Worm (Caenorhabditis elegans): Measurements from ENCODE around the gene nhr-102.

The nhr-102 gene

DNA sequence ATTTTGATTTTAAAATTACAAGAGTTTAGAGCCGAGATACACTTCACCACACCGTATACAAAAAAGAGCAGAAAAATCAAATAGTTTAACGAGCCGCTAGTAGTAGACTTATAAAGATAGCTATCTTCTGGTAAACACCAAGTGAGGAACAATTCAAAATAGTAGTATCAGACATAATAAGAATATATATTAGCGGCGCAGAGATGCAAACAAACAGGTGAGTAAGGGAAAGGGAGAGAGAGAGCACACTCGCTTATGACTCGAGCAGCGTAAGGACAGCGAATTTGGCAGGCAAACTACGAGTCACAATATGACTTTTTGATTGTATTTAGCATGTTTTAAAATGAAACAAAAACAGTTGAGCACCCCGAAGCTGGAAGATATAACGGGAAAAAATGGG lies 15.1 kb upstream of the nhr-102 start:
- TF ChIP-seq unc-86 (tag; optimal IDR thresholded peaks at IDR 0.05): no peak
- TF ChIP-seq ceh-45 (GFP tag; IDR thresholded peaks at IDR 0.05): no peak
- TF ChIP-seq ceh-14 (tag; optimal IDR thresholded peaks at IDR 0.05): no peak
- no peak for TF ChIP-seq sdc-2 (tag; optimal IDR thresholded peaks at IDR 0.05)
- no peak for TF ChIP-seq zip-5 (tag; optimal IDR thresholded peaks at IDR 0.05)
- TF ChIP-seq ceh-9 (tag; optimal IDR thresholded peaks at IDR 0.05): no peak
- TF ChIP-seq C08G9.2 (tag; optimal IDR thresholded peaks at IDR 0.05): no peak
- TF ChIP-seq ama-1 (optimal IDR thresholded peaks at IDR 0.05): no peak
- TF ChIP-seq nhr-232 (tag; optimal IDR thresholded peaks at IDR 0.05): no peak
- TF ChIP-seq rnt-1 (tag; optimal IDR thresholded peaks at IDR 0.05): no peak
- TF ChIP-seq unc-3 (GFP tag; conservative IDR thresholded peaks at IDR 0.05): no peak
- no peak for TF ChIP-seq unc-3 (tag; optimal IDR thresholded peaks at IDR 0.05)
- no peak for TF ChIP-seq hlh-30 (tag; optimal IDR thresholded peaks at IDR 0.05; ENCODE audit: insufficient read depth)
- TF ChIP-seq npax-4 (tag; optimal IDR thresholded peaks at IDR 0.05): no peak
- no peak for TF ChIP-seq sox-4 (tag; optimal IDR thresholded peaks at IDR 0.05)
- no peak for TF ChIP-seq pha-4 (tag; optimal IDR thresholded peaks at IDR 0.05)
- TF ChIP-seq gmeb-2 (tag; optimal IDR thresholded peaks at IDR 0.05): no peak

DNA sequence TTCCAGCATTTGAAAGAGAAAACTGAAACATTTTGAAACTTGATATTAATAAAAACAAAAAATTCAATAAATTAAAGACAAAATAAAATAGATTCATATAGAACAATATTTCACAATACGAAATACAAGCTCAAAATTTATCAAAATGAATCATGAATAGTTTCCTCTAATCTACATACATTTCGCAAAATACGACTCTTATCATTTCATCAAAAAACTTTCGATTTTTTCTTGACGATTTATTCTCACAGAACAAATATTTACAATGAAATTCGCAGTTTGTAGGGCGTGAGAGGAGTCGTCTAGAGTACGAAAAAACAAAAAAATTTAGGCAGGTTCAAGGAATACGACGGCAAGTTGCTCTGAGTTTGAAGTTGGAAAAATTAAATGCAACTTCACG lies 13.9 kb upstream of the nhr-102 start:
- no peak for TF ChIP-seq ceh-31 (tag; optimal IDR thresholded peaks at IDR 0.05)
- TF ChIP-seq tbx-7 (tag; optimal IDR thresholded peaks at IDR 0.05): no peak
- no peak for TF ChIP-seq ceh-18 (tag; optimal IDR thresholded peaks at IDR 0.05)
- TF ChIP-seq ceh-30 (tag; optimal IDR thresholded peaks at IDR 0.05): no peak
- TF ChIP-seq lin-11 (tag; optimal IDR thresholded peaks at IDR 0.05): no peak
- no peak for TF ChIP-seq pros-1 (tag; optimal IDR thresholded peaks at IDR 0.05)
- TF ChIP-seq pat-9 (tag; optimal IDR thresholded peaks at IDR 0.05): no peak
- TF ChIP-seq pha-4 (tag; optimal IDR thresholded peaks at IDR 0.05): no peak
- TF ChIP-seq ztf-16 (tag; optimal IDR thresholded peaks at IDR 0.05): no peak
- TF ChIP-seq rnt-1 (tag; optimal IDR thresholded peaks at IDR 0.05): no peak
- TF ChIP-seq fkh-6 (tag; optimal IDR thresholded peaks at IDR 0.05): no peak
- TF ChIP-seq pha-2 (tag; optimal IDR thresholded peaks at IDR 0.05): no peak
- TF ChIP-seq F13H6.1 (tag; optimal IDR thresholded peaks at IDR 0.05): no peak
- no peak for TF ChIP-seq ceh-48 (tag; optimal IDR thresholded peaks at IDR 0.05)
- TF ChIP-seq nhr-11 (tag; optimal IDR thresholded peaks at IDR 0.05): no peak
- TF ChIP-seq dmd-4 (tag; optimal IDR thresholded peaks at IDR 0.05; ENCODE audit: borderline replicate concordance): no peak
- no peak for TF ChIP-seq elt-2 (tag; optimal IDR thresholded peaks at IDR 0.05)
- no peak for TF ChIP-seq ceh-14 (tag; optimal IDR thresholded peaks at IDR 0.05)
- TF ChIP-seq ama-1 (optimal IDR thresholded peaks at IDR 0.05): no peak

DNA sequence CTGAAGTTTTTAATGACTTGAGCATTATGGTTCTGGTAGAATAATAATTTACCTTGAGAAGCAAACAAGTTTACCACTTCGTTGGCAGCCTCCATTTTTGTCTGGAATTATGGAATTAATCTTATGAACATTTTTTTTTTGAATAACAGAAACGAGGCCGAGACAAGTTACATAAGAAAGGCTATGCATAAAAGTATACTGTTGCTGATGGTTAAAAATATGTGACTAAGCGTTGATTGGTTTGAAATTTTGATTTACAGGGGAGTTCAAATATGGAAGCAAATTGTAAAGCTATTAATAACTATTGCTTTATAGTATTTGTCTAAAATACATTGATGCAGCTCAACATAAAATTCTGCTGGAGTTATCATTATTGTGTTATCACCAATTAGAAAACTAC lies 12.5 kb upstream of the nhr-102 start, which contains the start of gene cgt-1:
Gene cgt-1, minus strand, starts transcription at position 101 of the 400 bp plus-strand sequence.
- TF ChIP-seq ceh-14 (tag; optimal IDR thresholded peaks at IDR 0.05): no peak
- no peak for TF ChIP-seq lin-11 (tag; optimal IDR thresholded peaks at IDR 0.05)
- TF ChIP-seq tbx-7 (tag; optimal IDR thresholded peaks at IDR 0.05): no peak
- no peak for TF ChIP-seq elt-2 (tag; optimal IDR thresholded peaks at IDR 0.05)
- TF ChIP-seq pat-9 (tag; optimal IDR thresholded peaks at IDR 0.05): no peak
- TF ChIP-seq ama-1 (optimal IDR thresholded peaks at IDR 0.05): no peak
- TF ChIP-seq fax-1 (tag; optimal IDR thresholded peaks at IDR 0.05): no peak
- TF ChIP-seq T23F11.4 (GFP tag; optimal IDR thresholded peaks at IDR 0.05): no peak
- no peak for TF ChIP-seq ttx-3 (tag; optimal IDR thresholded peaks at IDR 0.05)
- no peak for TF ChIP-seq ets-4 (tag; optimal IDR thresholded peaks at IDR 0.05)
- no peak for TF ChIP-seq npax-4 (tag; optimal IDR thresholded peaks at IDR 0.05)
- TF ChIP-seq odd-2 (tag; optimal IDR thresholded peaks at IDR 0.05): no peak
- no peak for TF ChIP-seq sox-2 (GFP tag; IDR thresholded peaks at IDR 0.05)
- no peak for TF ChIP-seq ceh-30 (tag; optimal IDR thresholded peaks at IDR 0.05)
- TF ChIP-seq ceh-6 (GFP tag; optimal IDR thresholded peaks at IDR 0.05): no peak
- no peak for TF ChIP-seq ceh-22 (tag; optimal IDR thresholded peaks at IDR 0.05)
- no peak for TF ChIP-seq dve-1 (tag; optimal IDR thresholded peaks at IDR 0.05)

Measured in whole organism, late embryonic.